Worm (Caenorhabditis elegans) whole organism, early embryonic: ENCODE data around the gene T09A12.8.

Experiments used
- aly-1 ChIP-seq: sonication (generic microtip); optimal IDR thresholded peaks from 2 replicates; lab custom pipeline; 2016; ENCODE audit warnings: missing genetic modification characterization, missing compliant biosample characterization
- ama-1 ChIP-seq: fragments of 150-350 bp; optimal IDR thresholded peaks from 2 replicates; lab custom pipeline; 2014
- flt-1 ChIP-seq: fragments of 200-800 bp; sonication (Bioruptor generic); IDR thresholded peaks from 2 replicates; pipeline ENCODE4 v1.3.6; 2022; ENCODE audit warnings: missing genetic modification characterization, missing compliant biosample characterization
- tbx-11 ChIP-seq: fragments of 200-800 bp; sonication (Bioruptor generic); IDR thresholded peaks from 2 replicates; pipeline ENCODE4 v1.3.6; 2022; ENCODE audit warnings: missing genetic modification characterization, missing compliant biosample characterization

ce11 chrIV:8254193-8254592 lies 10.7 kb upstream of the T09A12.8 start:
- no peak for TF ChIP-seq aly-1 (tag; lab: Kevin White, UChicago)
- TF ChIP-seq ama-1 (lab: Kevin White, UChicago) = no peak
- no peak for TF ChIP-seq tbx-11 (GFP tag; lab: Robert Waterston, UW)
- TF ChIP-seq flt-1 (GFP tag; lab: Robert Waterston, UW) = no peak
